Worm (Caenorhabditis elegans) whole organism, L4 larva: ENCODE data around the gene clec-216.

Experiments used
- Y5F2A.4 ChIP-seq: fragments of 200-800 bp; sonication (Bioruptor generic); optimal IDR thresholded peaks from 2 replicates; lab custom pipeline; 2018; ENCODE audit warnings: mild to moderate bottlenecking, missing genetic modification characterization, missing compliant biosample characterization
- dve-1 ChIP-seq: sonication (generic microtip); optimal IDR thresholded peaks from 2 replicates; lab custom pipeline; 2017; ENCODE audit warnings: antibody characterized with exemption, mild to moderate bottlenecking, missing genetic modification characterization, missing compliant biosample characterization; ENCODE audit not compliant: insufficient read depth
- egl-27 ChIP-seq: sonication (generic microtip); optimal IDR thresholded peaks from 3 replicates; lab custom pipeline; 2017; ENCODE audit warnings: missing biosample characterization, missing genetic modification reagents, missing genetic modification characterization
- mdt-29 ChIP-seq: fragments of 200-800 bp; sonication (Bioruptor generic); IDR thresholded peaks from 2 replicates; pipeline ENCODE4 v1.3.6; 2022; ENCODE audit warnings: missing genetic modification reagents, missing genetic modification characterization, missing compliant biosample characterization

ce11 chrV:7954552-7954951 is 1.8 kb upstream of the clec-216 start, which contains the start of gene F26D11.13:
- no peak for TF ChIP-seq dve-1 (tag; lab: Kevin White, UChicago)
- no peak for TF ChIP-seq egl-27 (tag; lab: Kevin White, UChicago)
- TF ChIP-seq mdt-29 (GFP tag; lab: Robert Waterston, UW), result no peak
- no peak for TF ChIP-seq Y5F2A.4 (GFP tag; lab: Kevin White, UChicago)
